Worm (Caenorhabditis elegans) whole organism, L4 larva: ENCODE measurements around the gene T14G8.3.

Experiments used
- D1046.2 ChIP-seq: fragments of 200-800 bp; sonication (Bioruptor generic); IDR thresholded peaks from 2 replicates; pipeline ENCODE4 v1.3.6; 2022; ENCODE audit warnings: missing genetic modification characterization, missing compliant biosample characterization
- F26F4.8 ChIP-seq: fragments of 200-800 bp; sonication (Bioruptor generic); conservative IDR thresholded peaks from 2 replicates; pipeline ENCODE4 v1.3.6; 2022; ENCODE audit warnings: missing genetic modification characterization, missing compliant biosample characterization
- F37D6.2 ChIP-seq: sonication (generic microtip); optimal IDR thresholded peaks from 2 replicates; lab custom pipeline; 2016; ENCODE audit warnings: mild to moderate bottlenecking, missing genetic modification characterization, missing compliant biosample characterization
- Y105C5A.15 ChIP-seq: fragments of 200-800 bp; sonication (Bioruptor generic); IDR thresholded peaks from 2 replicates; pipeline ENCODE4 v1.3.6; 2022; ENCODE audit warnings: missing genetic modification characterization, missing compliant biosample characterization
- ZK337.2 ChIP-seq: fragments of 200-800 bp; sonication (Bioruptor generic); IDR thresholded peaks from 2 replicates; pipeline ENCODE4 v1.3.6; 2022; ENCODE audit warnings: missing genetic modification reagents, missing genetic modification characterization, missing compliant biosample characterization
- aha-1 ChIP-seq: fragments of 150-350 bp; peaks from one replicate; lab custom pipeline; 2014; ENCODE audit warnings: missing biosample characterization, missing genetic modification characterization
- ceh-62 ChIP-seq: sonication (generic microtip); optimal IDR thresholded peaks from 2 replicates; lab custom pipeline; 2017; ENCODE audit warnings: missing biosample characterization, missing genetic modification characterization
- ces-1 ChIP-seq: fragments of 150-350 bp; sonication (generic microtip); optimal IDR thresholded peaks from 4 replicates; lab custom pipeline; 2014; ENCODE audit warnings: missing biosample characterization, missing genetic modification reagents, missing genetic modification characterization
- daf-16 ChIP-seq, 3 experiments: sonication (generic microtip); optimal IDR thresholded peaks; 2 replicates each; lab custom pipeline; 2016 to 2017; ENCODE audit warnings: missing genetic modification characterization in 3 of 3, missing genetic modification reagents in 3 of 3, mild to moderate bottlenecking in 2 of 3, missing compliant biosample characterization in 2 of 3, missing biosample characterization in 1 of 3, moderate library complexity in 1 of 3
- dmd-6 ChIP-seq: fragments of 200-800 bp; sonication (Bioruptor generic); IDR thresholded peaks from 2 replicates; pipeline ENCODE4 v1.3.6; 2022; ENCODE audit warnings: missing genetic modification reagents, missing genetic modification characterization, missing compliant biosample characterization
- dve-1 ChIP-seq: sonication (generic microtip); optimal IDR thresholded peaks from 2 replicates; lab custom pipeline; 2017; ENCODE audit warnings: antibody characterized with exemption, mild to moderate bottlenecking, missing genetic modification characterization, missing compliant biosample characterization; ENCODE audit not compliant: insufficient read depth
- egl-43 ChIP-seq: fragments of 200-800 bp; sonication (Bioruptor generic); IDR thresholded peaks from 2 replicates; pipeline ENCODE4 v1.3.6; 2022; ENCODE audit warnings: missing genetic modification reagents, missing genetic modification characterization, missing compliant biosample characterization
- gei-8 ChIP-seq: fragments of 200-800 bp; sonication (Bioruptor generic); optimal IDR thresholded peaks from 2 replicates; lab custom pipeline; 2018; ENCODE audit warnings: mild to moderate bottlenecking, missing genetic modification characterization, missing compliant biosample characterization
- hlh-11 ChIP-seq: fragments of 200-800 bp; sonication (Bioruptor generic); optimal IDR thresholded peaks from 2 replicates; lab custom pipeline; 2018; ENCODE audit warnings: mild to moderate bottlenecking, missing genetic modification characterization, missing compliant biosample characterization
- hlh-30 ChIP-seq: sonication (generic microtip); optimal IDR thresholded peaks from 2 replicates; lab custom pipeline; 2017; ENCODE audit warnings: antibody characterized with exemption, mild to moderate bottlenecking, missing genetic modification characterization, missing compliant biosample characterization; ENCODE audit not compliant: insufficient read depth
- lim-7 ChIP-seq: fragments of 200-800 bp; sonication (Bioruptor generic); IDR thresholded peaks from 2 replicates; pipeline ENCODE4 v1.3.6; 2022; ENCODE audit warnings: missing genetic modification characterization, missing compliant biosample characterization
- lin-15B ChIP-seq: fragments of 150-350 bp; sonication (generic microtip); optimal IDR thresholded peaks from 3 replicates; lab custom pipeline; 2014; ENCODE audit warnings: missing biosample characterization, missing genetic modification characterization
- lsy-2 ChIP-seq, 2 experiments: fragments of 150-350 bp in 1 of 2; sonication (generic microtip) in 1 of 2; optimal IDR thresholded peaks; 2 replicates each; lab custom pipeline; 2014 to 2017; ENCODE audit warnings: missing biosample characterization in 2 of 2, missing genetic modification characterization in 2 of 2
- madf-5 ChIP-seq, 2 experiments: fragments of 200-800 bp; sonication (Bioruptor generic); IDR thresholded peaks; 2 replicates each; pipeline ENCODE4 v1.3.6; 2022; ENCODE audit warnings: missing compliant biosample characterization in 2 of 2, missing genetic modification characterization in 2 of 2
- mdl-1 ChIP-seq, 2 experiments: fragments of 150-350 bp in 1 of 2; sonication (generic microtip) in 1 of 2; optimal IDR thresholded peaks; 2 replicates each; lab custom pipeline; 2014 to 2017; ENCODE audit warnings: missing biosample characterization in 2 of 2, missing genetic modification characterization in 2 of 2
- mdt-29 ChIP-seq: fragments of 200-800 bp; sonication (Bioruptor generic); IDR thresholded peaks from 2 replicates; pipeline ENCODE4 v1.3.6; 2022; ENCODE audit warnings: missing genetic modification reagents, missing genetic modification characterization, missing compliant biosample characterization
- mep-1 ChIP-seq: fragments of 150-350 bp; sonication (generic microtip); optimal IDR thresholded peaks from 3 replicates; lab custom pipeline; 2014; ENCODE audit warnings: missing biosample characterization, missing genetic modification characterization
- mxl-3 ChIP-seq: fragments of 200-800 bp; sonication (Bioruptor generic); optimal IDR thresholded peaks from 2 replicates; lab custom pipeline; 2018; ENCODE audit warnings: mild to moderate bottlenecking, missing genetic modification characterization, missing compliant biosample characterization
- nhr-10 ChIP-seq: fragments of 150-350 bp; optimal IDR thresholded peaks from 2 replicates; lab custom pipeline; 2014; ENCODE audit warnings: missing biosample characterization, missing genetic modification characterization
- nhr-11 ChIP-seq: fragments of 150-350 bp; optimal IDR thresholded peaks from 2 replicates; lab custom pipeline; 2014; ENCODE audit warnings: missing biosample characterization, missing genetic modification characterization
- nhr-28 ChIP-seq: fragments of 150-350 bp; optimal IDR thresholded peaks from 2 replicates; lab custom pipeline; 2014; ENCODE audit warnings: missing biosample characterization, missing genetic modification characterization
- nhr-41 ChIP-seq: fragments of 200-800 bp; sonication (Bioruptor generic); IDR thresholded peaks from 2 replicates; pipeline ENCODE4 v1.3.6; 2022; ENCODE audit warnings: missing genetic modification reagents, missing genetic modification characterization, missing compliant biosample characterization
- nhr-76 ChIP-seq: fragments of 150-350 bp; optimal IDR thresholded peaks from 2 replicates; lab custom pipeline; 2014; ENCODE audit warnings: missing biosample characterization, missing genetic modification characterization
- php-3 ChIP-seq: fragments of 200-800 bp; sonication (Bioruptor generic); IDR thresholded peaks from 2 replicates; pipeline ENCODE4 v1.3.6; 2022; ENCODE audit warnings: missing genetic modification reagents, missing genetic modification characterization, missing compliant biosample characterization
- pqm-1 ChIP-seq: sonication (generic microtip); optimal IDR thresholded peaks from 2 replicates; lab custom pipeline; 2017; ENCODE audit warnings: missing biosample characterization, missing genetic modification characterization
- rbr-2 ChIP-seq: sonication (generic microtip); optimal IDR thresholded peaks from 2 replicates; lab custom pipeline; 2016; ENCODE audit warnings: missing genotype, missing genetic modification characterization, missing compliant biosample characterization
- sdz-12 ChIP-seq: fragments of 200-800 bp; sonication (Bioruptor generic); optimal IDR thresholded peaks from 2 replicates; lab custom pipeline; 2018; ENCODE audit warnings: mild to moderate bottlenecking, missing genetic modification characterization, missing compliant biosample characterization
- tag-97 ChIP-seq: fragments of 200-800 bp; sonication (Bioruptor generic); IDR thresholded peaks from 2 replicates; pipeline ENCODE4 v1.3.6; 2022; ENCODE audit warnings: missing genetic modification characterization, missing compliant biosample characterization
- tra-1 ChIP-seq: fragments of 200-800 bp; sonication (Bioruptor generic); IDR thresholded peaks from 2 replicates; pipeline ENCODE4 v1.3.6; 2022; ENCODE audit warnings: missing genetic modification reagents, missing genetic modification characterization, missing compliant biosample characterization
- unc-62 ChIP-seq, 3 experiments: fragments of 150-350 bp in 1 of 3; sonication (generic microtip); optimal IDR thresholded peaks in 2 of 3; peaks in 1 of 3; 1 replicate in 1 of 3; 2 replicates in 2 of 3; lab custom pipeline; 2014 to 2017; ENCODE audit warnings: missing biosample characterization in 3 of 3, missing genetic modification characterization in 3 of 3, missing genetic modification reagents in 3 of 3, missing genotype in 1 of 3

The T14G8.3 gene

ce11 chrX:12908715-12909114 is 47.7 kb downstream of the T14G8.3 start:
- TF ChIP-seq aha-1 (tag; lab: Kevin White, UChicago) (peak; percentile 66), ces-1 (no peak)

DNA sequence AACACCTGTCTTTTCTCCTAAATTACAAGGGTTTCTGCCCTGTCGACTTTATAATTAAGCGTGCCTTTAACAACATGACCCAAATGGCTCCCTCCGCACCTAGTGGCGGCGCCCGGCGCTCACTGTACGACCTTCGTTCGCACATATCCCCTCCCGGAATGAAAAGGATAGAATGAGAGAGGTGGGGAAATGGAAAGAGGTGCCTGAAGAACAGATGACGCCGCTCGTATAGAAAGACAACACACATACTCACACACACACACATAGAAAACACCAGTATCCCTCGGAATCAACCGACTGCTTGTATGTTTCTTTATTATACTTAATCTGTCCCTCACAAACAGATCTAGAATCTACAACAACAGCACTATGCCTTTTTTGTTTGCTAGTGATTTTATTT is 48.9 kb downstream of the T14G8.3 start:
- TF ChIP-seq mdl-1 (tag; optimal IDR thresholded peaks at IDR 0.05; lab: Kevin White, UChicago) (no peak), egl-43 (0 out of 2 replicates have a peak, but pooled peaks have one; percentile 21), D1046.2 (GFP tag; lab: Robert Waterston, UW) (no peak), daf-16 (GFP tag; optimal IDR thresholded peaks at IDR 0.05; lab: Kevin White, UChicago) (peak in 1 of 2 experiments; percentile 42), daf-16 (tag; optimal IDR thresholded peaks at IDR 0.05; lab: Kevin White, UChicago) (no peak), madf-5 (GFP tag; IDR thresholded peaks at IDR 0.05; lab: Robert Waterston, UW) (no peak), F26F4.8 (GFP tag; lab: Robert Waterston, UW) (no peak), rbr-2 (tag; lab: Kevin White, UChicago) (no peak), dmd-6 (GFP tag; lab: Robert Waterston, UW) (0 out of 2 replicates have a peak, but pooled peaks have one; percentile 7), sdz-12 (GFP tag; lab: Kevin White, UChicago) (no peak), ZK337.2 (GFP tag; lab: Robert Waterston, UW) (no peak), pqm-1 (tag; lab: Kevin White, UChicago) (no peak), ceh-62 (no peak), nhr-41 (no peak), gei-8 (GFP tag; lab: Kevin White, UChicago) (no peak), tag-97 (GFP tag; lab: Robert Waterston, UW) (no peak), lim-7 (GFP tag; lab: Robert Waterston, UW) (no peak), nhr-10 (no peak), Y105C5A.15 (GFP tag; lab: Robert Waterston, UW) (no peak)

ce11 chrX:12911235-12911634 is 50.2 kb downstream of the T14G8.3 start:
- TF ChIP-seq nhr-76 (tag; lab: Kevin White, UChicago): no peak
- peak in 1 of 2 experiments; percentile 61 for TF ChIP-seq unc-62 (GFP tag; optimal IDR thresholded peaks at IDR 0.05 in 1 of 2; lab: Kevin White, UChicago)
- no peak for TF ChIP-seq unc-62 (tag; optimal IDR thresholded peaks at IDR 0.05; lab: Kevin White, UChicago)
- TF ChIP-seq daf-16 (GFP tag; optimal IDR thresholded peaks at IDR 0.05; lab: Kevin White, UChicago): no peak
- peak; percentile 52 for TF ChIP-seq daf-16 (tag; optimal IDR thresholded peaks at IDR 0.05; lab: Kevin White, UChicago)
- no peak for TF ChIP-seq ces-1
- TF ChIP-seq lin-15B (tag; lab: Kevin White, UChicago): no peak
- peak; percentile 78 for TF ChIP-seq dve-1 (tag; lab: Kevin White, UChicago)
- peak; percentile 78 for TF ChIP-seq hlh-11 (tag; lab: Kevin White, UChicago)
- TF ChIP-seq hlh-30 (tag; lab: Kevin White, UChicago): peak; percentile 89
- peak in 1 of 2 experiments; percentile 7 for TF ChIP-seq lsy-2 (tag; optimal IDR thresholded peaks at IDR 0.05; lab: Kevin White, UChicago)
- peak; percentile 35 for TF ChIP-seq mxl-3 (GFP tag; lab: Kevin White, UChicago)
- 0 out of 2 replicates have a peak, but pooled peaks have one; percentile 9 for TF ChIP-seq mdt-29 (GFP tag; lab: Robert Waterston, UW)
- TF ChIP-seq mdl-1 (tag; optimal IDR thresholded peaks at IDR 0.05; lab: Kevin White, UChicago): peak in 1 of 2 experiments; percentile 69
- peak; percentile 43; the same call in 1 of the 2 replicates for TF ChIP-seq php-3 (GFP tag; lab: Robert Waterston, UW)
- TF ChIP-seq nhr-11: peak; percentile 16
- TF ChIP-seq nhr-28 (tag; lab: Kevin White, UChicago): peak; percentile 44
- no peak for TF ChIP-seq F37D6.2
- TF ChIP-seq gei-8 (GFP tag; lab: Kevin White, UChicago): no peak
- TF ChIP-seq tra-1: peak; percentile 9; the same call in 1 of the 2 replicates
- peak; percentile 13 for TF ChIP-seq pqm-1 (tag; lab: Kevin White, UChicago)
- no peak for TF ChIP-seq aha-1 (tag; lab: Kevin White, UChicago)
- peak; percentile 25 for TF ChIP-seq mep-1 (tag; lab: Kevin White, UChicago)
- TF ChIP-seq dmd-6 (GFP tag; lab: Robert Waterston, UW): peak; percentile 88
